Worm (Caenorhabditis elegans) whole organism, midembryonic: ENCODE results near the gene hum-2.
A peak's percentile ranks its signal among the peaks of the same experiment; 100 is the strongest.

Experiments used
- T22C8.4 ChIP-seq: fragments of 200-800 bp; sonication (Bioruptor generic); IDR thresholded peaks from 2 replicates; pipeline ENCODE4 v1.3.6; 2022; ENCODE audit warnings: missing genetic modification characterization, missing compliant biosample characterization
- cog-1 ChIP-seq: sonication (generic microtip); optimal IDR thresholded peaks from 2 replicates; lab custom pipeline; 2016; ENCODE audit warnings: missing genetic modification characterization, missing compliant biosample characterization
- flt-1 ChIP-seq: fragments of 200-800 bp; sonication (Bioruptor generic); IDR thresholded peaks from 2 replicates; pipeline ENCODE4 v1.3.6; 2022; ENCODE audit warnings: missing genetic modification characterization, missing compliant biosample characterization
- klf-2 ChIP-seq: fragments of 200-800 bp; sonication (Bioruptor generic); conservative IDR thresholded peaks from 2 replicates; pipeline ENCODE4 v1.3.6; 2022; ENCODE audit warnings: missing genetic modification reagents, missing genetic modification characterization, missing compliant biosample characterization
- med-1 ChIP-seq: sonication (generic microtip); optimal IDR thresholded peaks from 2 replicates; lab custom pipeline; 2017; ENCODE audit warnings: missing genetic modification characterization, mild to moderate bottlenecking, missing compliant biosample characterization, antibody characterized with exemption, missing genetic modification reagents; ENCODE audit not compliant: insufficient read depth
- ref-1 ChIP-seq: fragments of 200-800 bp; sonication (Bioruptor generic); conservative IDR thresholded peaks from 2 replicates; pipeline ENCODE4 v1.3.6; 2022; ENCODE audit warnings: missing genetic modification reagents, missing genetic modification characterization, missing compliant biosample characterization
- tab-1 ChIP-seq: fragments of 200-800 bp; sonication (Bioruptor generic); IDR thresholded peaks from 2 replicates; pipeline ENCODE4 v1.3.6; 2022; ENCODE audit warnings: missing genetic modification characterization, missing compliant biosample characterization
- ztf-23 ChIP-seq: fragments of 200-800 bp; sonication (Bioruptor generic); IDR thresholded peaks from 2 replicates; pipeline ENCODE4 v1.3.6; 2022; ENCODE audit warnings: missing genetic modification reagents, missing genetic modification characterization, missing compliant biosample characterization
- ztf-29 ChIP-seq: fragments of 200-800 bp; sonication (Bioruptor generic); IDR thresholded peaks from 2 replicates; pipeline ENCODE4 v1.3.6; 2022; ENCODE audit warnings: missing genetic modification reagents, missing genetic modification characterization, missing compliant biosample characterization

Gene hum-2

ce11 chrV:9427075-9427474 is 41.1 kb downstream of the hum-2 start, which contains the start of gene F36D4.6:
Gene F36D4.6 (minus strand): TSS chrV:9427175.
- no peak for TF ChIP-seq flt-1 (GFP tag; lab: Robert Waterston, UW)
- TF ChIP-seq med-1 (GFP tag; lab: Kevin White, UChicago), result no peak
- TF ChIP-seq ztf-29 (GFP tag; lab: Robert Waterston, UW), result no peak
- TF ChIP-seq tab-1 (GFP tag; lab: Robert Waterston, UW), result no peak
- no peak for TF ChIP-seq ref-1
- TF ChIP-seq klf-2 (GFP tag; lab: Robert Waterston, UW), result no peak
- TF ChIP-seq T22C8.4 (GFP tag; lab: Robert Waterston, UW), result no peak
- TF ChIP-seq ztf-23 (GFP tag; lab: Robert Waterston, UW), result no peak
- no peak for TF ChIP-seq cog-1 (tag; lab: Kevin White, UChicago)

- TF ChIP-seq ztf-23 (GFP tag; lab: Robert Waterston, UW) (peak; percentile 52; the same call in 1 of the 2 replicates), flt-1 (GFP tag; lab: Robert Waterston, UW) (peak; percentile 55; the same call in 1 of the 2 replicates)
Measured at ce11 chrV:9439315-9440002, 53.5 kb downstream of the hum-2 start, which contains the start of gene Y54B9A.1. Gene Y54B9A.1 (minus strand): TSS chrV:9439549.

- TF ChIP-seq cog-1 (tag; lab: Kevin White, UChicago) (no peak), ztf-23 (GFP tag; lab: Robert Waterston, UW) (no peak), klf-2 (GFP tag; lab: Robert Waterston, UW) (no peak), ztf-29 (GFP tag; lab: Robert Waterston, UW) (no peak), T22C8.4 (GFP tag; lab: Robert Waterston, UW) (no peak)
Measured at ce11 chrV:9440003-9440319, 54.0 kb downstream of the hum-2 start.

- TF ChIP-seq ztf-29 (GFP tag; lab: Robert Waterston, UW) (no peak), ref-1 (no peak), med-1 (GFP tag; lab: Kevin White, UChicago) (no peak), flt-1 (GFP tag; lab: Robert Waterston, UW) (no peak), cog-1 (tag; lab: Kevin White, UChicago) (no peak), T22C8.4 (GFP tag; lab: Robert Waterston, UW) (no peak), klf-2 (GFP tag; lab: Robert Waterston, UW) (no peak), ztf-23 (GFP tag; lab: Robert Waterston, UW) (no peak)
Measured at ce11 chrV:9441046-9441445, 55.1 kb downstream of the hum-2 start.

- TF ChIP-seq ref-1 (no peak), med-1 (GFP tag; lab: Kevin White, UChicago) (no peak), flt-1 (GFP tag; lab: Robert Waterston, UW) (no peak), klf-2 (GFP tag; lab: Robert Waterston, UW) (no peak), cog-1 (tag; lab: Kevin White, UChicago) (no peak), ztf-23 (GFP tag; lab: Robert Waterston, UW) (no peak), ztf-29 (GFP tag; lab: Robert Waterston, UW) (no peak), T22C8.4 (GFP tag; lab: Robert Waterston, UW) (no peak), tab-1 (GFP tag; lab: Robert Waterston, UW) (no peak)
Measured at ce11 chrV:9442471-9442870, 56.5 kb downstream of the hum-2 start.

ce11 chrV:9443109-9443508 is 57.1 kb downstream of the hum-2 start:
- TF ChIP-seq med-1 (GFP tag; lab: Kevin White, UChicago), result no peak
- no peak for TF ChIP-seq klf-2 (GFP tag; lab: Robert Waterston, UW)
- no peak for TF ChIP-seq cog-1 (tag; lab: Kevin White, UChicago)
- no peak for TF ChIP-seq flt-1 (GFP tag; lab: Robert Waterston, UW)
- no peak for TF ChIP-seq tab-1 (GFP tag; lab: Robert Waterston, UW)
- TF ChIP-seq ref-1, result no peak
- TF ChIP-seq ztf-29 (GFP tag; lab: Robert Waterston, UW), result no peak
- TF ChIP-seq T22C8.4 (GFP tag; lab: Robert Waterston, UW), result no peak
- TF ChIP-seq ztf-23 (GFP tag; lab: Robert Waterston, UW), result no peak

- TF ChIP-seq klf-2 (GFP tag; lab: Robert Waterston, UW), result no peak
- no peak for TF ChIP-seq flt-1 (GFP tag; lab: Robert Waterston, UW)
- TF ChIP-seq cog-1 (tag; lab: Kevin White, UChicago), result no peak
- TF ChIP-seq ztf-29 (GFP tag; lab: Robert Waterston, UW), result no peak
- TF ChIP-seq med-1 (GFP tag; lab: Kevin White, UChicago), result no peak
- no peak for TF ChIP-seq ztf-23 (GFP tag; lab: Robert Waterston, UW)
- TF ChIP-seq T22C8.4 (GFP tag; lab: Robert Waterston, UW), result no peak
- no peak for TF ChIP-seq tab-1 (GFP tag; lab: Robert Waterston, UW)
- no peak for TF ChIP-seq ref-1
Measured at ce11 chrV:9443748-9444147, 57.8 kb downstream of the hum-2 start, which contains the start of gene wdr-62. Gene wdr-62 (plus strand): TSS chrV:9444048.

ce11 chrV:9444618-9445017 is 58.6 kb downstream of the hum-2 start:
- TF ChIP-seq klf-2 (GFP tag; lab: Robert Waterston, UW), result no peak
- no peak for TF ChIP-seq T22C8.4 (GFP tag; lab: Robert Waterston, UW)
- TF ChIP-seq ztf-29 (GFP tag; lab: Robert Waterston, UW), result no peak
- TF ChIP-seq med-1 (GFP tag; lab: Kevin White, UChicago), result no peak
- no peak for TF ChIP-seq cog-1 (tag; lab: Kevin White, UChicago)
